Fruit fly (Drosophila melanogaster) whole organism, embryonic: Measurements from ENCODE around the gene CG13026.

ENCODE experiments used
- Antp ChIP-seq: fragments of 200-800 bp; sonication (Bioruptor generic); optimal IDR thresholded peaks from 3 replicates; lab custom pipeline; 2016; ENCODE audit warnings: missing biosample characterization, missing genetic modification characterization
- BtbVII ChIP-seq: fragments of 200-800 bp; sonication (Bioruptor generic); optimal IDR thresholded peaks from 3 replicates; lab custom pipeline; 2017; ENCODE audit warnings: missing biosample characterization, mild to moderate bottlenecking, missing genetic modification characterization
- Bteb2 ChIP-seq: fragments of 200-800 bp; sonication (Bioruptor generic); optimal IDR thresholded peaks from 2 replicates; lab custom pipeline; 2016; ENCODE audit warnings: missing biosample characterization, missing genetic modification characterization
- CG10431 ChIP-seq: fragments of 200-800 bp; sonication (Bioruptor generic); optimal IDR thresholded peaks from 3 replicates; lab custom pipeline; 2018; ENCODE audit warnings: missing biosample characterization, mild to moderate bottlenecking, missing genetic modification characterization
- CG10565 ChIP-seq: fragments of 200-800 bp; sonication (Bioruptor generic); optimal IDR thresholded peaks from 3 replicates; lab custom pipeline; 2016; ENCODE audit warnings: missing biosample characterization, mild to moderate bottlenecking, missing genetic modification characterization
- CG11723 ChIP-seq: fragments of 200-800 bp; sonication (Bioruptor generic); optimal IDR thresholded peaks from 2 replicates; lab custom pipeline; 2017; ENCODE audit warnings: missing biosample characterization, mild to moderate bottlenecking, missing genetic modification characterization
- CG12299 ChIP-seq: fragments of 200-800 bp; sonication (Bioruptor generic); optimal IDR thresholded peaks from 2 replicates; lab custom pipeline; 2018; ENCODE audit warnings: missing biosample characterization, mild to moderate bottlenecking, missing genetic modification characterization
- CG13424 ChIP-seq: fragments of 200-800 bp; sonication (Bioruptor generic); optimal IDR thresholded peaks from 2 replicates; lab custom pipeline; 2019; ENCODE audit warnings: missing biosample characterization, mild to moderate bottlenecking, missing genetic modification characterization, moderate library complexity
- CG15601 ChIP-seq: fragments of 200-800 bp; sonication (Bioruptor generic); optimal IDR thresholded peaks from 3 replicates; lab custom pipeline; 2019; ENCODE audit warnings: missing biosample characterization, mild to moderate bottlenecking, missing genetic modification characterization, moderate library complexity
- CG2129 ChIP-seq: fragments of 200-800 bp; sonication (Bioruptor generic); IDR thresholded peaks from 2 replicates; pipeline ENCODE4 v1.3.6; 2022; ENCODE audit warnings: missing biosample characterization, missing genetic modification characterization; ENCODE audit not compliant: partially characterized antibody
- CG2712 ChIP-seq: fragments of 200-800 bp; optimal IDR thresholded peaks from 3 replicates; lab custom pipeline; 2019; ENCODE audit warnings: missing biosample characterization, mild to moderate bottlenecking, missing genetic modification characterization, moderate library complexity
- CG30431 ChIP-seq: fragments of 200-800 bp; sonication (Bioruptor generic); optimal IDR thresholded peaks from 2 replicates; lab custom pipeline; 2017; ENCODE audit warnings: missing biosample characterization, missing genetic modification characterization
- CG34422 ChIP-seq: fragments of 200-800 bp; sonication (Bioruptor generic); IDR thresholded peaks from 3 replicates; pipeline ENCODE4 v1.3.6; 2022; ENCODE audit warnings: missing biosample characterization, missing genetic modification characterization
- CG3995 ChIP-seq: fragments of 200-800 bp; sonication (Bioruptor generic); optimal IDR thresholded peaks from 3 replicates; lab custom pipeline; 2016; ENCODE audit warnings: missing biosample characterization, missing genetic modification characterization
- CG4707 ChIP-seq: fragments of 200-800 bp; sonication (Bioruptor generic); optimal IDR thresholded peaks from 2 replicates; lab custom pipeline; 2018; ENCODE audit warnings: missing biosample characterization, mild to moderate bottlenecking, missing genetic modification characterization, moderate library complexity
- CG6683 ChIP-seq: fragments of 200-800 bp; sonication (Bioruptor generic); optimal IDR thresholded peaks from 2 replicates; lab custom pipeline; 2017; ENCODE audit warnings: missing biosample characterization, mild to moderate bottlenecking, missing genetic modification characterization, missing genetic modification reagents
- CG8089 ChIP-seq: fragments of 200-800 bp; sonication (Bioruptor generic); optimal IDR thresholded peaks from 3 replicates; lab custom pipeline; 2016; ENCODE audit warnings: missing biosample characterization, missing genetic modification characterization
- CG8290 ChIP-seq, 3 experiments: fragments of 200-800 bp; sonication (Bioruptor generic); optimal IDR thresholded peaks; 2 replicates each; lab custom pipeline; 2016 to 2019; ENCODE audit warnings: missing biosample characterization in 3 of 3, missing genetic modification characterization in 3 of 3, mild to moderate bottlenecking in 2 of 3, moderate library complexity in 1 of 3
- CG8924 ChIP-seq: fragments of 200-800 bp; optimal IDR thresholded peaks from 3 replicates; lab custom pipeline; 2019; ENCODE audit warnings: missing biosample characterization, mild to moderate bottlenecking, missing genetic modification characterization, moderate library complexity
- CG9727 ChIP-seq: fragments of 200-800 bp; sonication (Bioruptor generic); optimal IDR thresholded peaks from 3 replicates; lab custom pipeline; 2017; ENCODE audit warnings: missing biosample characterization, mild to moderate bottlenecking, missing genetic modification characterization
- Dll ChIP-seq: fragments of 200-800 bp; sonication (Bioruptor generic); IDR thresholded peaks from 4 replicates; pipeline ENCODE4 v1.3.6; 2022; ENCODE audit warnings: missing biosample characterization, missing genetic modification characterization; ENCODE audit not compliant: partially characterized antibody
- Eip74EF ChIP-seq, 2 experiments: fragments of 200-800 bp in 1 of 2; fragments of >200 bp in 1 of 2; sonication (Bioruptor generic) in 1 of 2; optimal IDR thresholded peaks; 2 replicates each; lab custom pipeline; 2017 to 2019; ENCODE audit warnings: missing biosample characterization in 2 of 2, missing genetic modification characterization in 2 of 2, mild to moderate bottlenecking in 1 of 2, moderate library complexity in 1 of 2
- Elba2 ChIP-seq: fragments of 200-800 bp; sonication (Bioruptor generic); optimal IDR thresholded peaks from 3 replicates; lab custom pipeline; 2016; ENCODE audit warnings: missing biosample characterization, missing genetic modification characterization
- HmgZ ChIP-seq: fragments of 200-800 bp; sonication (Bioruptor generic); optimal IDR thresholded peaks from 2 replicates; lab custom pipeline; 2018; ENCODE audit warnings: missing biosample characterization, mild to moderate bottlenecking, missing genetic modification characterization
- Hmx ChIP-seq: fragments of 200-800 bp; sonication (Bioruptor generic); optimal IDR thresholded peaks from 2 replicates; lab custom pipeline; 2016; ENCODE audit warnings: missing biosample characterization, missing genetic modification characterization
- Lhr ChIP-seq: fragments of 200-800 bp; sonication (Bioruptor generic); optimal IDR thresholded peaks from 3 replicates; lab custom pipeline; 2017; ENCODE audit warnings: mild to moderate bottlenecking, missing biosample characterization, missing genetic modification reagents, missing genetic modification characterization
- Meics ChIP-seq: fragments of 200-800 bp; sonication (Bioruptor generic); optimal IDR thresholded peaks from 2 replicates; lab custom pipeline; 2017; ENCODE audit warnings: missing biosample characterization, mild to moderate bottlenecking, missing genetic modification characterization
- Nf-YA ChIP-seq: fragments of 200-800 bp; sonication (Bioruptor generic); IDR thresholded peaks from 2 replicates; pipeline ENCODE4 v1.3.6; 2022; ENCODE audit warnings: missing biosample characterization, missing genetic modification characterization
- Spps ChIP-seq: fragments of 200-800 bp; sonication (Bioruptor generic); optimal IDR thresholded peaks from 2 replicates; lab custom pipeline; 2018; ENCODE audit warnings: missing biosample characterization, mild to moderate bottlenecking, missing genetic modification characterization
- ash1 ChIP-seq: fragments of 200-800 bp; sonication (Bioruptor generic); optimal IDR thresholded peaks from 2 replicates; lab custom pipeline; 2018; ENCODE audit warnings: missing biosample characterization, mild to moderate bottlenecking, missing genetic modification characterization
- bab2 ChIP-seq: fragments of 200-800 bp; sonication (Bioruptor generic); optimal IDR thresholded peaks from 2 replicates; lab custom pipeline; 2016; ENCODE audit warnings: missing biosample characterization, missing genetic modification characterization
- bigmax ChIP-seq: fragments of 200-800 bp; sonication (Bioruptor generic); optimal IDR thresholded peaks from 2 replicates; lab custom pipeline; 2018; ENCODE audit warnings: missing biosample characterization, mild to moderate bottlenecking, missing genetic modification characterization
- cato ChIP-seq: fragments of 200-800 bp; sonication (Bioruptor generic); optimal IDR thresholded peaks from 2 replicates; lab custom pipeline; 2016; ENCODE audit warnings: missing biosample characterization, missing genetic modification characterization, borderline replicate concordance
- da ChIP-seq: fragments of 200-800 bp; sonication (Bioruptor generic); optimal IDR thresholded peaks from 2 replicates; lab custom pipeline; 2016; ENCODE audit warnings: missing biosample characterization, missing genetic modification characterization
- emc ChIP-seq: fragments of 200-800 bp; sonication (Bioruptor generic); optimal IDR thresholded peaks from 2 replicates; lab custom pipeline; 2016; ENCODE audit warnings: missing biosample characterization, missing genetic modification characterization
- en ChIP-seq: fragments of 200-800 bp; sonication (Bioruptor generic); optimal IDR thresholded peaks from 2 replicates; lab custom pipeline; 2016; ENCODE audit warnings: missing biosample characterization, missing genetic modification characterization
- fd64A ChIP-seq: fragments of 200-800 bp; sonication (Bioruptor generic); optimal IDR thresholded peaks from 3 replicates; lab custom pipeline; 2018; ENCODE audit warnings: missing biosample characterization, mild to moderate bottlenecking, missing genetic modification characterization
- gcm ChIP-seq: fragments of 200-800 bp; sonication (Bioruptor generic); optimal IDR thresholded peaks from 2 replicates; lab custom pipeline; 2019; ENCODE audit warnings: missing biosample characterization, mild to moderate bottlenecking, missing genetic modification characterization, moderate library complexity
- gt ChIP-seq: fragments of 200-800 bp; sonication (Bioruptor generic); IDR thresholded peaks from 2 replicates; pipeline ENCODE4 v1.3.6; 2022; ENCODE audit warnings: missing biosample characterization, missing genetic modification characterization
- hth ChIP-seq: fragments of >200 bp; optimal IDR thresholded peaks from 2 replicates; lab custom pipeline; 2017; ENCODE audit warnings: inconsistent platforms
- kay ChIP-seq: fragments of 200-800 bp; sonication (Bioruptor generic); optimal IDR thresholded peaks from 2 replicates; lab custom pipeline; 2016; ENCODE audit warnings: missing biosample characterization, missing genetic modification characterization
- lmd ChIP-seq: fragments of 200-800 bp; sonication (Bioruptor generic); IDR thresholded peaks from 2 replicates; pipeline ENCODE4 v1.3.6; 2022; ENCODE audit warnings: missing biosample characterization, missing genetic modification characterization
- mam ChIP-seq: fragments of 200-800 bp; sonication (Bioruptor generic); optimal IDR thresholded peaks from 3 replicates; lab custom pipeline; 2016; ENCODE audit warnings: missing biosample characterization, missing genetic modification characterization
- nau ChIP-seq: fragments of 200-800 bp; sonication (Bioruptor generic); optimal IDR thresholded peaks from 3 replicates; lab custom pipeline; 2017; ENCODE audit warnings: missing biosample characterization, mild to moderate bottlenecking, missing genetic modification characterization, missing genetic modification reagents
- odd ChIP-seq: fragments of 200-800 bp; sonication (Bioruptor generic); optimal IDR thresholded peaks from 2 replicates; lab custom pipeline; 2017; ENCODE audit warnings: missing biosample characterization, mild to moderate bottlenecking, missing genetic modification characterization
- onecut ChIP-seq: fragments of 200-800 bp; sonication (Bioruptor generic); IDR thresholded peaks from 2 replicates; pipeline ENCODE4 v1.3.6; 2022; ENCODE audit warnings: missing biosample characterization, missing genetic modification characterization
- pfk ChIP-seq: fragments of 200-800 bp; sonication (Bioruptor generic); optimal IDR thresholded peaks from 2 replicates; lab custom pipeline; 2018; ENCODE audit warnings: missing biosample characterization, mild to moderate bottlenecking, missing genetic modification characterization, moderate library complexity
- usp ChIP-seq: fragments of >200 bp; optimal IDR thresholded peaks from 2 replicates; lab custom pipeline; 2017; ENCODE audit warnings: missing biosample characterization, missing genetic modification characterization

CG13026 gene

DNA sequence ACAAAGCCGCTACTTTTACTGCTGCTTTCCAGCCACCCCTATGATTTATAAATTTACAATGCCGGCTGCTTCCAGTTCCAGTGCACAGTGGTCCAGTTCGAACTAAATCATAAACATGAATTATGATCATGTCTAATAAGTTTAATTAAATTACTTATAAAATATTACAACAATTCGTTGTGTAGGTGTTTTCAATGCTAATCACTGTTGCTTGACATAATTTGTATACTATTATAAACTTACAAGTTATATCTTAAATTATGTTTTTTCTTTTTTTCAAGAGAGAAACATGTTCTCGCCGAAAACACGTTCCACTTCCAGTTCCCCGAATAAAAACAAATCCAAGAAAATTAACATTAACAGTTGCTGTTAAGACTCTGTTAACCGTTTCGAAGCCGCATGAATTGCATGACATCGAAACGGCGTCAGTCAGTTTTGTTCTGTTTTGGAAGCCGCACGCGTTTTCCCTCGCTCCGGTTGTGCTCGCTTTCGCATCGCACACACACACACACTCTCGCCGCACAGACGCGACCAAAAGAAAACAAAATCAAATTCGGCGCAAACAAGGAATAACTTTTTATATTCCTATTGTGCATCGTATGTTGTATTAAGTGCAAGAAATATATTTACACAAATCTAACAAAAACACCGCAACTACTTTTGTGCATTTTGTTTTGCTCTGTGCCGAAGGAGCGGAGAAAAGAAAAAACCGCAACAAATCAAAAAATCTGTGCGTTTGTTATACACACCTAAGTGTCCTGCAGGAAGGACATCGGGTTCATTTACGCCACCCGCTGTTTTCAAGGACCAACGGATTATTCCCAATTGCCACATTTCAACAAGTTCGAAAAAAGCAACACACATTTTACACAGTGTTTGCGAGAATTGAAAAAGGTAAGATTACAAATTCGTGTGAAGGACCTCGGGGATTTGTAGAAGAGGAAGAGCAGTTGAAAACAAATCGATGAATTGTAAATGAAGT lies 40.0 kb upstream of the CG13026 start, which contains the start of gene Nrt (continued):
- TF ChIP-seq CG2712 (tag; lab: Kevin White, UChicago) (peak; percentile 84), CG2129 (GFP tag; lab: Robert Waterston, UW) (no peak), Meics (GFP tag; lab: Kevin White, UChicago) (peak; percentile 67), gcm (GFP tag; lab: Kevin White, UChicago) (peak; percentile 97), Nf-YA (GFP tag; lab: Robert Waterston, UW) (no peak), mam (GFP tag; lab: Kevin White, UChicago) (no peak), Lhr (no peak), Elba2 (GFP tag; lab: Kevin White, UChicago) (peak; percentile 95), hth (no peak), HmgZ (tag; lab: Kevin White, UChicago) (peak; percentile 21), Hmx (no peak), CG10565 (GFP tag; lab: Kevin White, UChicago) (no peak), CG3995 (no peak), da (GFP tag; lab: Kevin White, UChicago) (no peak), bab2 (GFP tag; lab: Kevin White, UChicago) (no peak), usp (GFP tag; lab: Kevin White, UChicago) (no peak), pfk (GFP tag; lab: Kevin White, UChicago) (peak; percentile 48), lmd (GFP tag; lab: Robert Waterston, UW) (peak; percentile 36), Antp (no peak), en (GFP tag; lab: Kevin White, UChicago) (no peak), kay (GFP tag; lab: Kevin White, UChicago) (peak; percentile 34), CG34422 (GFP tag; lab: Robert Waterston, UW) (peak; percentile 44; the same call in 1 of the 3 replicates), CG8089 (GFP tag; lab: Kevin White, UChicago) (peak; percentile 9), nau (GFP tag; lab: Kevin White, UChicago) (peak; percentile 37), Eip74EF (GFP tag; optimal IDR thresholded peaks at IDR 0.05; lab: Kevin White, UChicago) (peak in 1 of 2 experiments; percentile 55), onecut (peak; percentile 33; the same call in 1 of the 2 replicates), CG30431 (GFP tag; lab: Kevin White, UChicago) (no peak), Dll (GFP tag; lab: Robert Waterston, UW) (0 out of 4 replicates have a peak, but pooled peaks have one; percentile 22), CG6683 (GFP tag; lab: Kevin White, UChicago) (peak; percentile 69), CG12299 (peak; percentile 57), CG8290 (GFP tag; optimal IDR thresholded peaks at IDR 0.05; lab: Kevin White, UChicago) (peak; percentile 41), CG8290 (tag; optimal IDR thresholded peaks at IDR 0.05; lab: Kevin White, UChicago) (peak; percentile 2 to 56), CG4707 (GFP tag; lab: Kevin White, UChicago) (peak; percentile 95), CG10431 (GFP tag; lab: Kevin White, UChicago) (peak; percentile 26), CG9727 (GFP tag; lab: Kevin White, UChicago) (peak; percentile 66), CG15601 (tag; lab: Kevin White, UChicago) (peak; percentile 67), fd64A (GFP tag; lab: Kevin White, UChicago) (no peak), gt (no peak), Bteb2 (no peak), emc (GFP tag; lab: Kevin White, UChicago) (no peak), BtbVII (GFP tag; lab: Kevin White, UChicago) (peak; percentile 63), cato (GFP tag; lab: Kevin White, UChicago) (no peak), CG13424 (tag; lab: Kevin White, UChicago) (peak; percentile 83), CG8924 (tag; lab: Kevin White, UChicago) (peak; percentile 82), Spps (tag; lab: Kevin White, UChicago) (peak; percentile 59), CG11723 (GFP tag; lab: Kevin White, UChicago) (peak; percentile 0), bigmax (no peak), ash1 (no peak), odd (GFP tag; lab: Kevin White, UChicago) (peak; percentile 69)
